Worm (Caenorhabditis elegans) whole organism, L2 larva: ENCODE measurements around the gene Y17G7B.8.

Source experiments
- C34F6.9 ChIP-seq: fragments of 150-350 bp; optimal IDR thresholded peaks from 2 replicates; lab custom pipeline; 2014; ENCODE audit warnings: missing biosample characterization, missing genetic modification characterization
- R02D3.7 ChIP-seq: fragments of 150-350 bp; optimal IDR thresholded peaks from 2 replicates; lab custom pipeline; 2014; ENCODE audit warnings: missing biosample characterization, missing genetic modification characterization
- Y55F3AM.14 ChIP-seq: fragments of 200-800 bp; sonication (Bioruptor generic); optimal IDR thresholded peaks from 2 replicates; lab custom pipeline; 2018; ENCODE audit warnings: mild to moderate bottlenecking, missing genetic modification characterization, missing compliant biosample characterization
- ZK546.5 ChIP-seq: sonication (generic microtip); optimal IDR thresholded peaks from 2 replicates; lab custom pipeline; 2017; ENCODE audit warnings: missing biosample characterization, missing genetic modification characterization
- alr-1 ChIP-seq: fragments of 150-350 bp; optimal IDR thresholded peaks from 2 replicates; lab custom pipeline; 2014; ENCODE audit warnings: missing biosample characterization, missing genetic modification characterization
- aly-2 ChIP-seq: fragments of 150-350 bp; optimal IDR thresholded peaks from 2 replicates; lab custom pipeline; 2014; ENCODE audit warnings: missing biosample characterization, missing genetic modification characterization
- blmp-1 ChIP-seq: sonication (generic microtip); optimal IDR thresholded peaks from 2 replicates; lab custom pipeline; 2017; ENCODE audit warnings: missing genetic modification characterization, mild to moderate bottlenecking, missing compliant biosample characterization, antibody characterized with exemption, moderate library complexity; ENCODE audit not compliant: insufficient read depth
- ceh-16 ChIP-seq: fragments of 150-350 bp; optimal IDR thresholded peaks from 2 replicates; lab custom pipeline; 2014; ENCODE audit warnings: missing biosample characterization, missing genetic modification characterization
- crh-2 ChIP-seq: sonication (generic microtip); optimal IDR thresholded peaks from 2 replicates; lab custom pipeline; 2017; ENCODE audit warnings: missing biosample characterization, missing genetic modification characterization
- dmd-4 ChIP-seq: sonication (generic microtip); optimal IDR thresholded peaks from 2 replicates; lab custom pipeline; 2017; ENCODE audit warnings: missing biosample characterization, missing genetic modification characterization
- elt-1 ChIP-seq: fragments of 150-350 bp; optimal IDR thresholded peaks from 2 replicates; lab custom pipeline; 2014; ENCODE audit warnings: missing biosample characterization, missing genetic modification characterization
- fos-1 ChIP-seq: fragments of 150-350 bp; optimal IDR thresholded peaks from 2 replicates; lab custom pipeline; 2014; ENCODE audit warnings: missing biosample characterization, missing genetic modification characterization
- gmeb-1 ChIP-seq: fragments of 150-350 bp; optimal IDR thresholded peaks from 2 replicates; lab custom pipeline; 2014; ENCODE audit warnings: missing biosample characterization, missing genetic modification characterization
- lin-11 ChIP-seq: fragments of 150-350 bp; sonication (generic microtip); optimal IDR thresholded peaks from 2 replicates; lab custom pipeline; 2014; ENCODE audit warnings: missing biosample characterization, missing genetic modification characterization, inconsistent platforms, mixed read lengths
- lin-13 ChIP-seq: fragments of 150-350 bp; optimal IDR thresholded peaks from 2 replicates; lab custom pipeline; 2014; ENCODE audit warnings: missing biosample characterization, missing genetic modification reagents, missing genetic modification characterization
- lsy-2 ChIP-seq, 2 experiments: fragments of 150-350 bp in 1 of 2; sonication (generic microtip) in 1 of 2; optimal IDR thresholded peaks; 2 replicates each; lab custom pipeline; 2014 to 2017; ENCODE audit warnings: missing biosample characterization in 2 of 2, missing genetic modification characterization in 2 of 2
- mab-5 ChIP-seq: fragments of 150-350 bp; optimal IDR thresholded peaks from 2 replicates; lab custom pipeline; 2014; ENCODE audit warnings: missing biosample characterization, missing genetic modification characterization
- mbf-1 ChIP-seq: sonication (generic microtip); optimal IDR thresholded peaks from 2 replicates; lab custom pipeline; 2017; ENCODE audit warnings: missing biosample characterization, missing genetic modification characterization
- mdl-1 ChIP-seq, 2 experiments: fragments of 150-350 bp in 1 of 2; sonication (generic microtip) in 1 of 2; optimal IDR thresholded peaks; 2 replicates each; lab custom pipeline; 2017; ENCODE audit warnings: missing biosample characterization in 2 of 2, missing genetic modification characterization in 2 of 2
- nhr-10 ChIP-seq: sonication (generic microtip); optimal IDR thresholded peaks from 2 replicates; lab custom pipeline; 2017; ENCODE audit warnings: missing biosample characterization, missing genetic modification characterization
- nhr-11 ChIP-seq: fragments of 150-350 bp; optimal IDR thresholded peaks from 2 replicates; lab custom pipeline; 2014; ENCODE audit warnings: missing biosample characterization, missing genetic modification characterization
- nhr-129 ChIP-seq: fragments of 150-350 bp; optimal IDR thresholded peaks from 2 replicates; lab custom pipeline; 2014; ENCODE audit warnings: missing biosample characterization, missing genetic modification characterization
- nhr-23 ChIP-seq: fragments of 150-350 bp; optimal IDR thresholded peaks from 2 replicates; lab custom pipeline; 2014; ENCODE audit warnings: missing biosample characterization, missing genetic modification reagents, missing genetic modification characterization
- nhr-25 ChIP-seq: fragments of 150-350 bp; sonication (generic microtip); optimal IDR thresholded peaks from 3 replicates; lab custom pipeline; 2014; ENCODE audit warnings: missing biosample characterization, missing genetic modification characterization
- nhr-77 ChIP-seq: fragments of 150-350 bp; optimal IDR thresholded peaks from 2 replicates; lab custom pipeline; 2014; ENCODE audit warnings: missing biosample characterization, missing genetic modification characterization
- peb-1 ChIP-seq: fragments of 150-350 bp; optimal IDR thresholded peaks from 2 replicates; lab custom pipeline; 2014; ENCODE audit warnings: missing biosample characterization, missing genetic modification characterization
- sem-4 ChIP-seq: fragments of 150-350 bp; optimal IDR thresholded peaks from 2 replicates; lab custom pipeline; 2014; ENCODE audit warnings: missing biosample characterization, missing genetic modification reagents, missing genetic modification characterization
- sma-3 ChIP-seq: sonication (generic microtip); optimal IDR thresholded peaks from 2 replicates; lab custom pipeline; 2016; ENCODE audit warnings: missing genetic modification reagents, missing genetic modification characterization, missing compliant biosample characterization
- unc-55 ChIP-seq: fragments of 150-350 bp; sonication (generic microtip); optimal IDR thresholded peaks from 3 replicates; lab custom pipeline; 2014; ENCODE audit warnings: missing biosample characterization, missing genetic modification reagents, missing genetic modification characterization
- unc-62 ChIP-seq: fragments of 150-350 bp; optimal IDR thresholded peaks from 2 replicates; lab custom pipeline; 2014; ENCODE audit warnings: missing biosample characterization, missing genetic modification reagents, missing genetic modification characterization
- zag-1 ChIP-seq: fragments of 150-350 bp; optimal IDR thresholded peaks from 2 replicates; lab custom pipeline; 2014; ENCODE audit warnings: missing biosample characterization, missing genetic modification characterization
- ztf-1 ChIP-seq: fragments of 200-800 bp; sonication (Bioruptor generic); conservative IDR thresholded peaks from 2 replicates; pipeline ENCODE4 v1.3.6; 2022; ENCODE audit warnings: missing genetic modification characterization, missing compliant biosample characterization
- ztf-11 ChIP-seq: sonication (generic microtip); optimal IDR thresholded peaks from 2 replicates; lab custom pipeline; 2017; ENCODE audit warnings: missing biosample characterization, missing genetic modification characterization
- ztf-4 ChIP-seq: fragments of 150-350 bp; optimal IDR thresholded peaks from 2 replicates; lab custom pipeline; 2014; ENCODE audit warnings: missing biosample characterization, missing genetic modification characterization

The Y17G7B.8 gene

DNA sequence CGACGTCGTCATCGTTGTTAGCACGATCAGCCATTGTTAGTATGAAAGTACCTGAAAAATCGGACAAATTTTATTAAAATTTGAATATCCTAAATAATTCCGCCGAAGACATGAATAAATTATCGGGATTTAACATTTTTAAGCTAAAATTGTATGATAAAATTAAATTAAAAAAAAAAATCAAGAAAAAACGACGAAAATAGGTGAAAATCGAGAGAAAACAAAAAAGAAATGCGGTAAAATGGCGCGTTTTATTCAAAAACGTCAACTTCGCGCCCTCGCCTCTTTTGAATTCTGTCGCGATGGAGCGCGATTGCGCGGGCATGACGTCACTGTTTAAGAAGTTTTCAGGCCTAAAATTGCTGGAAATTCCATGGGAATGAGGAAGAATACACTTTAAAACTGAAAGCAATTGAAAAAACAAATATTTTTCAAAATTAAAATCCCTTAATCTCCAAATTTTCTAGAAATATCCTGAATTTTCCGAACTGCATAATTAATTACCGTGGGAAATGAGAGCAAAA is 20.9 kb downstream of the Y17G7B.8 start, which contains the start of gene mcm-2:
TSS of gene mcm-2 (minus strand) at position 51 of the 524 bp plus-strand sequence.
- no peak for TF ChIP-seq R02D3.7
- TF ChIP-seq ztf-1 (GFP tag; lab: Robert Waterston, UW), result no peak
- TF ChIP-seq ceh-16 (tag; lab: Kevin White, UChicago), result no peak
- no peak for TF ChIP-seq nhr-77
- TF ChIP-seq sma-3, result peak; percentile 24
- no peak for TF ChIP-seq dmd-4 (tag; lab: Kevin White, UChicago)
- TF ChIP-seq crh-2 (tag; lab: Kevin White, UChicago), result peak; percentile 69
- peak; percentile 51 for TF ChIP-seq nhr-129 (tag; lab: Kevin White, UChicago)
- no peak for TF ChIP-seq peb-1
- peak; percentile 57 for TF ChIP-seq nhr-25 (tag; lab: Kevin White, UChicago)
- peak; percentile 78 for TF ChIP-seq C34F6.9 (tag; lab: Kevin White, UChicago)
- TF ChIP-seq gmeb-1 (tag; lab: Kevin White, UChicago), result peak; percentile 86
- peak; percentile 88 for TF ChIP-seq unc-55 (GFP tag; lab: Kevin White, UChicago)
- TF ChIP-seq zag-1, result peak; percentile 31
- peak; percentile 56 for TF ChIP-seq fos-1 (tag; lab: Kevin White, UChicago)
- TF ChIP-seq nhr-11 (tag; lab: Kevin White, UChicago), result no peak
- peak; percentile 51 for TF ChIP-seq lin-11 (tag; lab: Kevin White, UChicago)
- peak; percentile 41 to 80 for TF ChIP-seq lsy-2 (tag; optimal IDR thresholded peaks at IDR 0.05; lab: Kevin White, UChicago)
- no peak for TF ChIP-seq unc-62

DNA sequence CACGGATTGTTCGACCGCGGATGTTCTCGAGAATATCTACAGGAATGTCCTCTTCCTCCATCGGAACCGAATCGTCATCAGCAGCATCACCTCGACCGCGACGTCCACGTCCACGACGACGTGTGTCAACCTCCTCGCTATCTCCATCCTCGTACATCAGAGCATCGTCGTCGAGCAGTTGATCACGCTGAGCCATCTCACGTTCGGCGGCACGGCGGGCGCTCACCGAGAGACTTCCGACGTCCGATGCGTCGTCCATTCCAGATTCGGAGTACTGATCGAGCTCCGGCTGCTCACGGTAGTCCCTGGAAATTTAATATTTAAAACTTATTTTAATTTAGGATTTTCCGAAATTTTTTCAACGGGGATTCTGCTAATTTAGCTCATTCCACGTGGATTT is 21.6 kb downstream of the Y17G7B.8 start:
- TF ChIP-seq dmd-4 (tag; lab: Kevin White, UChicago) (no peak), lin-13 (GFP tag; lab: Kevin White, UChicago) (no peak), nhr-77 (no peak), ztf-4 (tag; lab: Kevin White, UChicago) (no peak), ZK546.5 (tag; lab: Kevin White, UChicago) (no peak), nhr-25 (tag; lab: Kevin White, UChicago) (no peak), nhr-129 (tag; lab: Kevin White, UChicago) (no peak), alr-1 (tag; lab: Kevin White, UChicago) (no peak), Y55F3AM.14 (GFP tag; lab: Kevin White, UChicago) (no peak), aly-2 (tag; lab: Kevin White, UChicago) (no peak)

DNA sequence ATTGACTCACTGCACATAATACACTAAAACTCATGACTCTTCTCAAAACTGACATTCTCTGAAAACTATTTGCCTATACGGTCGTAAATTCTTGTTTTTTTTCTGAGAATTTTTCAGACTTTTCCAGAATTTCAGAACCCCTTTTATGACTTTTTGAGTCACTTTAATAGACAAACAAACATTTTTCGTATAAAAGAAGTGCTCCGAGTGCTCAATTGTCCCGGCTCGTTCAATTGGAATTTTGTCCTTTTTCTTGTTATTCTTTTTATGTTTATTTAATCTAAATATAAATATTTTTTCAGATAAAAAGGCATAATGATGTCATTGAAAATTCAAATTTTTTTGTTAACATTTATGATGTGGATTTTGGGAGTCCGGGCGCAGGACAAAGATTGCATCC is 28.6 kb downstream of the Y17G7B.8 start, which contains the start of gene Y17G7B.23:
TSS of gene Y17G7B.23 (plus strand) at position 301 of the 400 bp plus-strand sequence.
- no peak for TF ChIP-seq fos-1 (tag; lab: Kevin White, UChicago)
- TF ChIP-seq ztf-11 (tag; lab: Kevin White, UChicago), result no peak
- TF ChIP-seq nhr-10 (tag; lab: Kevin White, UChicago), result no peak
- TF ChIP-seq nhr-11 (tag; lab: Kevin White, UChicago), result no peak
- no peak for TF ChIP-seq nhr-25 (tag; lab: Kevin White, UChicago)
- no peak for TF ChIP-seq aly-2 (tag; lab: Kevin White, UChicago)
- TF ChIP-seq blmp-1 (tag; lab: Kevin White, UChicago), result no peak
- TF ChIP-seq mab-5 (tag; lab: Kevin White, UChicago), result no peak
- no peak for TF ChIP-seq lsy-2 (tag; optimal IDR thresholded peaks at IDR 0.05; lab: Kevin White, UChicago)

DNA sequence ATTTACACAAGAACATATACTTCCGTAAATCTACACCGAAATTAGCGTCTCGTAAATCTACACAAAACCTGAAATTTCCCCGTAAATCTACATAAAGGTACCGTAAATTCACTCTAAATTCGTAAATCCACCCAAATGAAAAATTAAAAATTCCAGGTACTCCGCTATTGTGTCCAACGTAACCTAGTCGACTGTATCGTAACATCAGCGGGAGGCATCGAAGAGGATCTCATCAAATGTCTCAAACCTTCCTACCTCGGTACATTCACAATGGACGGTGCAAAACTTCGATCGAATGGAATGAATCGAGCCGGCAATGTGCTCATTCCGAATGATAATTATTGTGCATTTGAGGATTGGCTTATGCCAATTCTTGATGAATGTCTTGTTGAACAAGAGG is 32.6 kb downstream of the Y17G7B.8 start:
- no peak for TF ChIP-seq elt-1 (tag; lab: Kevin White, UChicago)
- no peak for TF ChIP-seq nhr-23 (tag; lab: Kevin White, UChicago)
- TF ChIP-seq mbf-1 (tag; lab: Kevin White, UChicago), result no peak
- no peak for TF ChIP-seq nhr-77
- no peak for TF ChIP-seq sma-3
- TF ChIP-seq ztf-4 (tag; lab: Kevin White, UChicago), result no peak
- no peak for TF ChIP-seq blmp-1 (tag; lab: Kevin White, UChicago)
- no peak for TF ChIP-seq lin-13 (GFP tag; lab: Kevin White, UChicago)
- TF ChIP-seq mab-5 (tag; lab: Kevin White, UChicago), result no peak
- TF ChIP-seq fos-1 (tag; lab: Kevin White, UChicago), result no peak
- no peak for TF ChIP-seq ztf-11 (tag; lab: Kevin White, UChicago)
- TF ChIP-seq ztf-1 (GFP tag; lab: Robert Waterston, UW), result no peak
- TF ChIP-seq gmeb-1 (tag; lab: Kevin White, UChicago), result no peak
- no peak for TF ChIP-seq mdl-1 (tag; optimal IDR thresholded peaks at IDR 0.05; lab: Kevin White, UChicago)
- no peak for TF ChIP-seq sem-4 (tag; lab: Kevin White, UChicago)
